Worm (Caenorhabditis elegans) whole organism, mixed stage, embryonic: Measurements from ENCODE around the gene lin-40.

ENCODE experiments used
- M03D4.4 ChIP-seq: sonication (generic microtip); optimal IDR thresholded peaks from 2 replicates; lab custom pipeline; 2017; ENCODE audit warnings: mild to moderate bottlenecking, missing genetic modification characterization, missing compliant biosample characterization
- bed-3 ChIP-seq: fragments of 200-800 bp; sonication (Bioruptor generic); optimal IDR thresholded peaks from 3 replicates; lab custom pipeline; 2018; ENCODE audit warnings: mild to moderate bottlenecking, missing genetic modification characterization, moderate library complexity, missing compliant biosample characterization
- ceh-39 ChIP-seq: fragments of 150-350 bp; optimal IDR thresholded peaks from 2 replicates; lab custom pipeline; 2014; ENCODE audit warnings: missing biosample characterization, missing genetic modification characterization
- ceh-43 ChIP-seq: fragments of 200-800 bp; sonication (Bioruptor generic); optimal IDR thresholded peaks from 2 replicates; lab custom pipeline; 2018; ENCODE audit warnings: mild to moderate bottlenecking, missing genetic modification characterization, moderate library complexity, missing compliant biosample characterization
- ces-1 ChIP-seq: fragments of 150-350 bp; optimal IDR thresholded peaks from 2 replicates; lab custom pipeline; 2014; ENCODE audit warnings: missing biosample characterization, missing genetic modification reagents, missing genetic modification characterization
- cnd-1 ChIP-seq: fragments of 200-800 bp; sonication (Bioruptor generic); optimal IDR thresholded peaks from 2 replicates; lab custom pipeline; 2018; ENCODE audit warnings: mild to moderate bottlenecking, missing genetic modification characterization, missing compliant biosample characterization
- drap-1 ChIP-seq: fragments of 200-800 bp; sonication (Bioruptor generic); optimal IDR thresholded peaks from 3 replicates; lab custom pipeline; 2018; ENCODE audit warnings: mild to moderate bottlenecking, missing genetic modification characterization, missing compliant biosample characterization
- elt-1 ChIP-seq: sonication (generic microtip); optimal IDR thresholded peaks from 2 replicates; lab custom pipeline; 2017; ENCODE audit warnings: missing genetic modification characterization, mild to moderate bottlenecking, missing compliant biosample characterization, antibody characterized with exemption, moderate library complexity, borderline replicate concordance; ENCODE audit not compliant: insufficient read depth
- elt-3 ChIP-seq: fragments of 150-350 bp; optimal IDR thresholded peaks from 2 replicates; lab custom pipeline; 2014; ENCODE audit warnings: missing biosample characterization, missing genetic modification characterization
- flh-1 ChIP-seq: fragments of 200-800 bp; sonication (Bioruptor generic); optimal IDR thresholded peaks from 2 replicates; lab custom pipeline; 2018; ENCODE audit warnings: mild to moderate bottlenecking, missing genetic modification characterization, moderate library complexity, missing compliant biosample characterization
- hlh-1 ChIP-seq: fragments of 150-350 bp; optimal IDR thresholded peaks from 2 replicates; lab custom pipeline; 2014; ENCODE audit warnings: missing biosample characterization, missing genetic modification reagents, missing genetic modification characterization
- lin-13 ChIP-seq: fragments of 150-350 bp; optimal IDR thresholded peaks from 2 replicates; lab custom pipeline; 2014; ENCODE audit warnings: missing biosample characterization, missing genetic modification characterization
- lin-32 ChIP-seq: fragments of 200-800 bp; sonication (Bioruptor generic); optimal IDR thresholded peaks from 2 replicates; lab custom pipeline; 2018; ENCODE audit warnings: mild to moderate bottlenecking, missing genetic modification characterization, missing compliant biosample characterization
- lsy-2 ChIP-seq: fragments of 150-350 bp; optimal IDR thresholded peaks from 2 replicates; lab custom pipeline; 2014; ENCODE audit warnings: missing biosample characterization, missing genetic modification characterization
- mep-1 ChIP-seq: fragments of 150-350 bp; optimal IDR thresholded peaks from 2 replicates; lab custom pipeline; 2017; ENCODE audit warnings: missing biosample characterization, missing genetic modification reagents, missing genetic modification characterization, inconsistent platforms
- nhr-12 ChIP-seq: fragments of 150-350 bp; optimal IDR thresholded peaks from 2 replicates; lab custom pipeline; 2014; ENCODE audit warnings: missing biosample characterization, missing genetic modification characterization
- nhr-2 ChIP-seq: fragments of 150-350 bp; optimal IDR thresholded peaks from 2 replicates; lab custom pipeline; 2014; ENCODE audit warnings: missing biosample characterization, missing genetic modification characterization
- nhr-237 ChIP-seq: fragments of 150-350 bp; optimal IDR thresholded peaks from 2 replicates; lab custom pipeline; 2014; ENCODE audit warnings: missing biosample characterization, missing genetic modification characterization
- nhr-76 ChIP-seq: sonication (generic microtip); optimal IDR thresholded peaks from 2 replicates; lab custom pipeline; 2017; ENCODE audit warnings: missing biosample characterization, missing genetic modification characterization
- pha-4 ChIP-seq: fragments of 150-350 bp; optimal IDR thresholded peaks from 2 replicates; lab custom pipeline; 2018; ENCODE audit warnings: missing biosample characterization, missing genetic modification reagents, missing genetic modification characterization
- snpc-4 ChIP-seq: fragments of 150-350 bp; optimal IDR thresholded peaks from 2 replicates; lab custom pipeline; 2014; ENCODE audit warnings: missing biosample characterization, missing genetic modification characterization
- sptf-1 ChIP-seq: sonication (generic microtip); optimal IDR thresholded peaks from 2 replicates; lab custom pipeline; 2017; ENCODE audit warnings: mild to moderate bottlenecking, missing genetic modification characterization, moderate library complexity, missing compliant biosample characterization
- tbx-8 ChIP-seq: fragments of 200-800 bp; sonication (Bioruptor generic); optimal IDR thresholded peaks from 2 replicates; lab custom pipeline; 2018; ENCODE audit warnings: mild to moderate bottlenecking, missing genetic modification characterization, moderate library complexity, missing compliant biosample characterization
- unc-39 ChIP-seq: fragments of 150-350 bp; optimal IDR thresholded peaks from 2 replicates; lab custom pipeline; 2014; ENCODE audit warnings: missing biosample characterization, missing genetic modification characterization
- unc-62 ChIP-seq: fragments of 150-350 bp; optimal IDR thresholded peaks from 2 replicates; lab custom pipeline; 2014; ENCODE audit warnings: missing biosample characterization, missing genetic modification reagents, missing genetic modification characterization
- zip-8 ChIP-seq: fragments of 150-350 bp; optimal IDR thresholded peaks from 2 replicates; lab custom pipeline; 2014; ENCODE audit warnings: missing biosample characterization, missing genetic modification characterization
- ztf-11 ChIP-seq: fragments of 150-350 bp; optimal IDR thresholded peaks from 2 replicates; lab custom pipeline; 2014; ENCODE audit warnings: missing biosample characterization, missing genetic modification characterization

Gene lin-40

ce11 chrV:3686292-3686691 lies 18.5 kb upstream of the lin-40 start:
- TF ChIP-seq nhr-2 (tag; lab: Kevin White, UChicago): no peak
- peak; percentile 47 for TF ChIP-seq lsy-2 (tag; lab: Kevin White, UChicago)
- TF ChIP-seq, all 35 proteins: peak for 1

DNA sequence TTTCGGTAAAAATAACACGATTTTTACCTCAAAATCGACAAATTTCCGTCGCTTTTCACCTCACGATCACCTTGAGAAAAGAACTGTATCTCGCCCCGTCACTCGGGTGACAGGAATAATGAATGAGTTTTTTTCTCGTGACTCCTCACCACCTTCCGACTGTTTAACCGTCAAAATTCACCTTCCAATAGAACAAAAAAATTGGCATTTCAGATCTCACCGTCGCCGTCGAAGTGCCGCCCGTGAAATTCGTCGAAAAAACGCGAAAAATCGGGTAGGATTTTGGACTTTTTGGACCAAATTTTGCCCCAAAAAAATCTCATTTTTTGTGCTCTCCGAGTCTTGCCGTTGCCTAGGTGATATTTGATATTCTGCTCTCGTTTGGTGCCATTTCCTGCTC lies 17.9 kb upstream of the lin-40 start, which contains the start of gene unc-132:
Gene unc-132 (plus strand): TSS at position 208 of the 400 bp plus-strand sequence.
- TF ChIP-seq nhr-237 (tag; lab: Kevin White, UChicago): no peak
- TF ChIP-seq, all 35 proteins: peak for 0

ce11 chrV:3688733-3689132 lies 16.1 kb upstream of the lin-40 start:
- TF ChIP-seq ces-1 (GFP tag; lab: Kevin White, UChicago): peak; percentile 14
- TF ChIP-seq zip-8 (tag; lab: Kevin White, UChicago): no peak
- peak; percentile 74 for TF ChIP-seq lin-32
- TF ChIP-seq ztf-11 (tag; lab: Kevin White, UChicago): no peak
- peak; percentile 70 for TF ChIP-seq cnd-1 (tag; lab: Kevin White, UChicago)
- TF ChIP-seq tbx-8 (GFP tag; lab: Kevin White, UChicago): no peak
- TF ChIP-seq mep-1 (tag; lab: Kevin White, UChicago): peak; percentile 15
- TF ChIP-seq M03D4.4 (tag; lab: Kevin White, UChicago): no peak
- no peak for TF ChIP-seq elt-1 (tag; lab: Kevin White, UChicago)
- no peak for TF ChIP-seq ceh-39
- TF ChIP-seq sptf-1: no peak
- TF ChIP-seq hlh-1 (tag; lab: Kevin White, UChicago): peak; percentile 56
- no peak for TF ChIP-seq elt-3 (tag; lab: Kevin White, UChicago)
- no peak for TF ChIP-seq nhr-76 (tag; lab: Kevin White, UChicago)

ce11 chrV:3692613-3693012 lies 12.2 kb upstream of the lin-40 start:
- no peak for TF ChIP-seq unc-62 (GFP tag; lab: Kevin White, UChicago)
- TF ChIP-seq ces-1 (GFP tag; lab: Kevin White, UChicago): no peak
- TF ChIP-seq lin-32: no peak
- TF ChIP-seq snpc-4 (tag; lab: Kevin White, UChicago): no peak
- no peak for TF ChIP-seq nhr-237 (tag; lab: Kevin White, UChicago)
- TF ChIP-seq flh-1 (GFP tag; lab: Kevin White, UChicago): no peak
- TF ChIP-seq pha-4 (tag; lab: Kevin White, UChicago): no peak
- no peak for TF ChIP-seq elt-3 (tag; lab: Kevin White, UChicago)
- no peak for TF ChIP-seq unc-39 (tag; lab: Kevin White, UChicago)
- no peak for TF ChIP-seq tbx-8 (GFP tag; lab: Kevin White, UChicago)
- TF ChIP-seq nhr-76 (tag; lab: Kevin White, UChicago): no peak
- no peak for TF ChIP-seq zip-8 (tag; lab: Kevin White, UChicago)
- no peak for TF ChIP-seq drap-1
- no peak for TF ChIP-seq ceh-39

- no peak for TF ChIP-seq ceh-39
- TF ChIP-seq nhr-76 (tag; lab: Kevin White, UChicago): no peak
- no peak for TF ChIP-seq pha-4 (tag; lab: Kevin White, UChicago)
- TF ChIP-seq sptf-1: no peak
- no peak for TF ChIP-seq lsy-2 (tag; lab: Kevin White, UChicago)
- TF ChIP-seq nhr-2 (tag; lab: Kevin White, UChicago): no peak
- TF ChIP-seq lin-13: no peak
- TF ChIP-seq flh-1 (GFP tag; lab: Kevin White, UChicago): no peak
- TF ChIP-seq ztf-11 (tag; lab: Kevin White, UChicago): no peak
- no peak for TF ChIP-seq drap-1
- no peak for TF ChIP-seq mep-1 (tag; lab: Kevin White, UChicago)
- TF ChIP-seq nhr-237 (tag; lab: Kevin White, UChicago): no peak
- TF ChIP-seq zip-8 (tag; lab: Kevin White, UChicago): no peak
- TF ChIP-seq bed-3 (GFP tag; lab: Kevin White, UChicago): no peak
- no peak for TF ChIP-seq nhr-12 (tag; lab: Kevin White, UChicago)
- TF ChIP-seq lin-32: no peak
These were observed 11.1 kb upstream of the lin-40 start for ce11 chrV:3693657-3694056.

DNA sequence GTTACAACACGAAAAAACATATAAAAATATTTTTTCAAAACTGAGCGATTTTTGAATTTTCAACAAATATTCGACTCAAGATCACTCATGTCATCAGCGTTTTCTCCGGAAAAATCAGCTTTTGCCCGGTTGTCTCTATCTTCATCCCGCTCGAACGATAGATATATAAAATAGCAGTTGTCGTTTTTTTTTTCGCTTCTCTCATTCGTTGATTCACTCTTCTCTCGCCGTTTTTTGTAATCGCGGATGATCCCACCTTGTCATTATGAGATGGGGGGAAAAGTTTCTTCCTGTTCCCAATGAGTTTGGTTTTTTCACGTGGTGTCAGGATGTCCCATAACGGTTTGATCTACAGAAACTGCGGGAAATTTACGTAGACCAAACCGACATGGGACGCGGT lies 9.5 kb upstream of the lin-40 start:
- TF ChIP-seq zip-8 (tag; lab: Kevin White, UChicago) (no peak), hlh-1 (tag; lab: Kevin White, UChicago) (peak; percentile 52), lin-32 (no peak), nhr-12 (tag; lab: Kevin White, UChicago) (no peak), ceh-43 (GFP tag; lab: Kevin White, UChicago) (no peak)
